Worm (Caenorhabditis elegans) whole organism, L4 larva: Measurements from ENCODE around the gene ZK287.1.

Source experiments
- F26F4.8 ChIP-seq: fragments of 200-800 bp; sonication (Bioruptor generic); conservative IDR thresholded peaks from 2 replicates; pipeline ENCODE4 v1.3.6; 2022; ENCODE audit warnings: missing genetic modification characterization, missing compliant biosample characterization
- F49E8.2 ChIP-seq: sonication (generic microtip); optimal IDR thresholded peaks from 2 replicates; lab custom pipeline; 2016; ENCODE audit warnings: missing compliant biosample characterization, mild to moderate bottlenecking, missing genetic modification characterization, borderline replicate concordance
- Y48G9A.11 ChIP-seq: fragments of 200-800 bp; sonication (Bioruptor generic); IDR thresholded peaks from 2 replicates; pipeline ENCODE4 v1.3.6; 2022; ENCODE audit warnings: missing genetic modification reagents, missing genetic modification characterization, missing compliant biosample characterization
- ceh-62 ChIP-seq: sonication (generic microtip); optimal IDR thresholded peaks from 2 replicates; lab custom pipeline; 2017; ENCODE audit warnings: missing biosample characterization, missing genetic modification characterization
- egl-27 ChIP-seq: sonication (generic microtip); optimal IDR thresholded peaks from 3 replicates; lab custom pipeline; 2017; ENCODE audit warnings: missing biosample characterization, missing genetic modification reagents, missing genetic modification characterization
- lin-39 ChIP-seq: fragments of 150-350 bp; optimal IDR thresholded peaks from 2 replicates; lab custom pipeline; 2014; ENCODE audit warnings: missing biosample characterization, missing genetic modification reagents, missing genetic modification characterization
- nhr-10 ChIP-seq: fragments of 150-350 bp; optimal IDR thresholded peaks from 2 replicates; lab custom pipeline; 2014; ENCODE audit warnings: missing biosample characterization, missing genetic modification characterization
- nhr-48 ChIP-seq: sonication (generic microtip); optimal IDR thresholded peaks from 2 replicates; lab custom pipeline; 2016; ENCODE audit warnings: mild to moderate bottlenecking, missing genetic modification characterization, missing compliant biosample characterization
- pha-4 ChIP-seq, 2 experiments: fragments of 150-350 bp in 1 of 2; fragments of 200-800 bp in 1 of 2; sonication (Bioruptor generic) in 1 of 2; IDR thresholded peaks in 1 of 2; optimal IDR thresholded peaks in 1 of 2; 2 replicates each; pipeline versions ENCODE4 v1.3.6 to Lab custom; 2014 to 2022; ENCODE audit warnings: missing genetic modification characterization in 2 of 2, missing genetic modification reagents in 2 of 2, missing biosample characterization in 1 of 2, missing compliant biosample characterization in 1 of 2
- unc-62 ChIP-seq, 3 experiments: fragments of 150-350 bp in 1 of 3; sonication (generic microtip); optimal IDR thresholded peaks in 2 of 3; peaks in 1 of 3; 1 replicate in 1 of 3; 2 replicates in 2 of 3; lab custom pipeline; 2014 to 2017; ENCODE audit warnings: missing biosample characterization in 3 of 3, missing genetic modification characterization in 3 of 3, missing genetic modification reagents in 3 of 3, missing genotype in 1 of 3
- zfp-2 ChIP-seq: sonication (generic microtip); optimal IDR thresholded peaks from 2 replicates; lab custom pipeline; 2016; ENCODE audit warnings: mild to moderate bottlenecking, missing genetic modification characterization, missing compliant biosample characterization
- ztf-11 ChIP-seq: fragments of 150-350 bp; optimal IDR thresholded peaks from 2 replicates; lab custom pipeline; 2014; ENCODE audit warnings: missing biosample characterization, missing genetic modification characterization

- TF ChIP-seq ztf-11: no peak
- no peak for TF ChIP-seq F49E8.2 (tag; lab: Kevin White, UChicago)
- TF ChIP-seq nhr-10: no peak
- no peak for TF ChIP-seq nhr-48 (tag; lab: Kevin White, UChicago)
- TF ChIP-seq zfp-2: no peak
- no peak for TF ChIP-seq Y48G9A.11 (GFP tag; lab: Robert Waterston, UW)
- TF ChIP-seq ceh-62: no peak
- no peak for TF ChIP-seq unc-62 (GFP tag; optimal IDR thresholded peaks at IDR 0.05 in 1 of 2; lab: Kevin White, UChicago)
- TF ChIP-seq unc-62 (tag; optimal IDR thresholded peaks at IDR 0.05; lab: Kevin White, UChicago): no peak
- no peak for TF ChIP-seq pha-4 (GFP tag; IDR thresholded peaks at IDR 0.05; lab: Robert Waterston, UW)
- TF ChIP-seq pha-4 (tag; optimal IDR thresholded peaks at IDR 0.05; lab: Kevin White, UChicago): no peak
- no peak for TF ChIP-seq lin-39 (tag; lab: Kevin White, UChicago)
- no peak for TF ChIP-seq egl-27 (tag; lab: Kevin White, UChicago)
- no peak for TF ChIP-seq F26F4.8 (GFP tag; lab: Robert Waterston, UW)
These were observed 24.2 kb downstream of the ZK287.1 start for ce11 chrV:9690728-9691127.
